Fruit fly (Drosophila melanogaster): ENCODE measurements around the gene CG31140.
A peak's percentile ranks its signal among the peaks of the same experiment; 100 is the strongest.

- peak; percentile 83 for TF ChIP-seq CG15710 (tag; optimal IDR thresholded peaks at IDR 0.05)
- TF ChIP-seq Ets98B (GFP tag; IDR thresholded peaks at IDR 0.05), result peak; percentile 93
- peak; percentile 86 for TF ChIP-seq fd96Ca (GFP tag; IDR thresholded peaks at IDR 0.05)
- peak; percentile 75 for TF ChIP-seq Snoo (tag; optimal IDR thresholded peaks at IDR 0.05)
- TF ChIP-seq rn (GFP tag; IDR thresholded peaks at IDR 0.05), result peak; percentile 91
- TF ChIP-seq Pif1A (GFP tag; optimal IDR thresholded peaks at IDR 0.05), result peak; percentile 81
- no peak for TF ChIP-seq EcR (GFP tag; optimal IDR thresholded peaks at IDR 0.05)
- TF ChIP-seq CG4496 (GFP tag; IDR thresholded peaks at IDR 0.05), result peak; percentile 97
- no peak for TF ChIP-seq CG14655 (GFP tag; optimal IDR thresholded peaks at IDR 0.05)
- TF ChIP-seq CG34367 (tag; optimal IDR thresholded peaks at IDR 0.05), result peak; percentile 77
Measured at dm6 chr3R:23958091-23958838, 4.7 kb upstream of the CG31140 start, which contains the start of the genes GluProRS and AP-1sigma.

All from whole organism, pupa.